Fruit fly (Drosophila melanogaster) whole organism, embryonic: ENCODE measurements around the gene fmt.

Experiments
- B-H2 ChIP-seq: fragments of 200-800 bp; sonication (Bioruptor generic); optimal IDR thresholded peaks from 2 replicates; lab custom pipeline; 2018; ENCODE audit warnings: missing biosample characterization, mild to moderate bottlenecking, missing genetic modification characterization
- CG11723 ChIP-seq: fragments of 200-800 bp; sonication (Bioruptor generic); optimal IDR thresholded peaks from 2 replicates; lab custom pipeline; 2017; ENCODE audit warnings: missing biosample characterization, mild to moderate bottlenecking, missing genetic modification characterization
- CG12219 ChIP-seq: fragments of 200-800 bp; sonication (Bioruptor generic); optimal IDR thresholded peaks from 3 replicates; lab custom pipeline; 2018; ENCODE audit warnings: missing biosample characterization, mild to moderate bottlenecking, missing genetic modification characterization
- Neu2 ChIP-seq: fragments of 200-800 bp; sonication (Bioruptor generic); optimal IDR thresholded peaks from 3 replicates; lab custom pipeline; 2016; ENCODE audit warnings: missing biosample characterization, missing genetic modification characterization, borderline replicate concordance
- Nf-YA ChIP-seq: fragments of 200-800 bp; sonication (Bioruptor generic); IDR thresholded peaks from 2 replicates; pipeline ENCODE4 v1.3.6; 2022; ENCODE audit warnings: missing biosample characterization, missing genetic modification characterization
- ems ChIP-seq: fragments of 200-800 bp; sonication (Bioruptor generic); optimal IDR thresholded peaks from 3 replicates; lab custom pipeline; 2016; ENCODE audit warnings: missing biosample characterization, missing genetic modification characterization
- exex ChIP-seq: fragments of 200-800 bp; sonication (Bioruptor generic); optimal IDR thresholded peaks from 4 replicates; lab custom pipeline; 2018; ENCODE audit warnings: missing biosample characterization, mild to moderate bottlenecking, missing genetic modification characterization, moderate library complexity
- klu ChIP-seq: fragments of 200-800 bp; sonication (Bioruptor generic); IDR thresholded peaks from 2 replicates; pipeline ENCODE4 v1.3.6; 2022; ENCODE audit warnings: missing biosample characterization, missing genetic modification characterization
- tll ChIP-seq, 2 experiments: fragments of 200-800 bp in 1 of 2; fragments of >200 bp in 1 of 2; sonication (Bioruptor generic) in 1 of 2; optimal IDR thresholded peaks; 2 replicates each; lab custom pipeline; 2017 to 2019; ENCODE audit warnings: missing biosample characterization in 2 of 2, missing genetic modification characterization in 2 of 2, mild to moderate bottlenecking in 1 of 2, moderate library complexity in 1 of 2
- toy ChIP-seq: fragments of 200-800 bp; sonication (Bioruptor generic); IDR thresholded peaks from 2 replicates; pipeline ENCODE4 v1.3.6; 2022; ENCODE audit warnings: missing biosample characterization, missing genetic modification characterization

- TF ChIP-seq CG11723 (GFP tag; lab: Kevin White, UChicago) (no peak), CG12219 (GFP tag; lab: Kevin White, UChicago) (no peak), ems (GFP tag; lab: Kevin White, UChicago) (no peak), exex (tag; lab: Kevin White, UChicago) (no peak), B-H2 (GFP tag; lab: Kevin White, UChicago) (no peak), Neu2 (GFP tag; lab: Kevin White, UChicago) (no peak), tll (GFP tag; optimal IDR thresholded peaks at IDR 0.05; lab: Kevin White, UChicago) (no peak), Nf-YA (GFP tag; lab: Robert Waterston, UW) (no peak), klu (GFP tag; lab: Robert Waterston, UW) (no peak), toy (GFP tag; lab: Robert Waterston, UW) (no peak)
These were observed 41.7 kb downstream of the fmt start, which contains the start of gene Cpr65Au for dm6 chr3L:6132009-6132408.
